Fruit fly (Drosophila melanogaster): Measurements from ENCODE around the gene RpS19a.

RpS19a gene

dm6 chrX:16593418-16593817 is 44.3 kb upstream of the RpS19a start, which contains the start of the genes SMC3 and Ubc7 (continued):
- TF ChIP-seq sob (GFP tag; IDR thresholded peaks at IDR 0.05) (no peak), E2f2 (GFP tag; IDR thresholded peaks at IDR 0.05) (peak; percentile 29; the same call in 1 of the 2 replicates), Sox102F (GFP tag; optimal IDR thresholded peaks at IDR 0.05) (no peak), Ets97D (GFP tag; optimal IDR thresholded peaks at IDR 0.05) (peak; percentile 18), CG10147 (GFP tag; optimal IDR thresholded peaks at IDR 0.05) (peak; percentile 20), pzg (GFP tag; optimal IDR thresholded peaks at IDR 0.05) (peak; percentile 28), Opbp (GFP tag; IDR thresholded peaks at IDR 0.05; ENCODE audit: partially characterized antibody) (peak; percentile 69; the same call in 1 of the 3 replicates), Sry-δ (GFP tag; optimal IDR thresholded peaks at IDR 0.05) (peak; percentile 61), CG9437 (GFP tag; optimal IDR thresholded peaks at IDR 0.05) (peak; percentile 14), CG12659 (GFP tag; optimal IDR thresholded peaks at IDR 0.05) (peak; percentile 44), hbn (GFP tag; IDR thresholded peaks at IDR 0.05; ENCODE audit: partially characterized antibody) (peak; percentile 88), trem (tag; optimal IDR thresholded peaks at IDR 0.05) (peak; percentile 45), hb (GFP tag; IDR thresholded peaks at IDR 0.05; ENCODE audit: partially characterized antibody) (peak; percentile 95), CG12744 (GFP tag; optimal IDR thresholded peaks at IDR 0.05) (no peak), inv (GFP tag; IDR thresholded peaks at IDR 0.05; ENCODE audit: partially characterized antibody) (peak; percentile 88), CG2116 (GFP tag; optimal IDR thresholded peaks at IDR 0.05) (peak; percentile 90), CG7963 (GFP tag; IDR thresholded peaks at IDR 0.05; ENCODE audit: partially characterized antibody) (peak; percentile 86), aop (GFP tag; IDR thresholded peaks at IDR 0.05) (no peak), salm (tag; optimal IDR thresholded peaks at IDR 0.05) (no peak), ato (GFP tag; IDR thresholded peaks at IDR 0.05; ENCODE audit: partially characterized antibody) (peak; percentile 87), sug (tag; optimal IDR thresholded peaks at IDR 0.05) (peak; percentile 27), BEAF-32 (GFP tag; optimal IDR thresholded peaks at IDR 0.05) (peak; percentile 85), CG8290 (GFP tag; optimal IDR thresholded peaks at IDR 0.05) (peak; percentile 53), CG8290 (tag; optimal IDR thresholded peaks at IDR 0.05) (no peak), Doc3 (GFP tag; IDR thresholded peaks at IDR 0.05; ENCODE audit: partially characterized antibody) (peak; percentile 88), btn (GFP tag; optimal IDR thresholded peaks at IDR 0.05) (no peak), CG14860 (GFP tag; IDR thresholded peaks at IDR 0.05; ENCODE audit: partially characterized antibody) (peak; percentile 98), stwl (tag; optimal IDR thresholded peaks at IDR 0.05) (peak; percentile 78), crp (GFP tag; optimal IDR thresholded peaks at IDR 0.05) (no peak), tna (GFP tag; IDR thresholded peaks at IDR 0.05; ENCODE audit: partially characterized antibody) (peak; percentile 91), amos (GFP tag; IDR thresholded peaks at IDR 0.05; ENCODE audit: partially characterized antibody) (peak; percentile 82), grn (GFP tag; optimal IDR thresholded peaks at IDR 0.05) (no peak), mam (GFP tag; optimal IDR thresholded peaks at IDR 0.05) (no peak), CG14710 (tag; optimal IDR thresholded peaks at IDR 0.05) (peak; percentile 79), Dll (GFP tag; IDR thresholded peaks at IDR 0.05; ENCODE audit: partially characterized antibody) (peak; percentile 94), YL-1 (GFP tag; optimal IDR thresholded peaks at IDR 0.05) (peak; percentile 56), CG17361 (GFP tag; IDR thresholded peaks at IDR 0.05) (peak; percentile 27; the same call in 1 of the 3 replicates), Nf-YA (GFP tag; IDR thresholded peaks at IDR 0.05) (no peak), Nf-YC (tag; optimal IDR thresholded peaks at IDR 0.05) (peak; percentile 6), CG4360 (GFP tag; IDR thresholded peaks at IDR 0.05) (peak; percentile 70), CG42726 (GFP tag; IDR thresholded peaks at IDR 0.05; ENCODE audit: partially characterized antibody) (peak; percentile 68; the same call in 1 of the 2 replicates), CG4617 (GFP tag; optimal IDR thresholded peaks at IDR 0.05; ENCODE audit: borderline replicate concordance) (peak; percentile 23), CoRest (tag; optimal IDR thresholded peaks at IDR 0.05) (peak; percentile 11), CG10267 (tag; optimal IDR thresholded peaks at IDR 0.05) (peak; percentile 38), CG34224 (GFP tag; IDR thresholded peaks at IDR 0.05; ENCODE audit: partially characterized antibody) (peak; percentile 95), mld (GFP tag; IDR thresholded peaks at IDR 0.05; ENCODE audit: partially characterized antibody) (peak; percentile 88; the same call in 2 of the 3 replicates), toy (GFP tag; IDR thresholded peaks at IDR 0.05) (no peak), unc-4 (GFP tag; IDR thresholded peaks at IDR 0.05; ENCODE audit: partially characterized antibody) (peak; percentile 89)
